Worm (Caenorhabditis elegans): Measurements from ENCODE around the gene famh-136.

The famh-136 gene

DNA sequence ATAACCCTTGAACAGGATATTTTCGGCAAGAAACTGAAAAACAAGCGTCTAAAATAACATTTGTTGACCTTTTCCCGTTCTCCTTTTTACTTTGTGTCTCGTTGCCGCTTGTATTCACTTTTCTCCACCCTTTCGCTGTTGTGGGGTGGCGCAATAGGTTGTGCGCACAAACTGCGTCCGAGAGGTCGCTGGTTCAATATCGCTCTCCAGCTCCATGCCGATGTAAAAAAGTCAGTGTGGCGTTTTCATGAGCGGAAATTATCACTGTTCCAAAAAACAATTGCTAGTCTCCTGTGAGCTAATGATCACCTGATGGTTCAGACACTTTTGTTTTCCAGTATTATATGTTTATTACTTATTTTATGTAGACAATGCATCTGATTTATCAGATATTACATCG, 50.0 kb downstream of the famh-136 start (continued):
- TF ChIP-seq nhr-25 (tag; optimal IDR thresholded peaks at IDR 0.05) (no peak), sma-3 (GFP tag; optimal IDR thresholded peaks at IDR 0.05) (peak; percentile 68), gmeb-1 (tag; optimal IDR thresholded peaks at IDR 0.05) (peak; percentile 80), egl-27 (tag; optimal IDR thresholded peaks at IDR 0.05) (peak; percentile 29), nhr-21 (tag; optimal IDR thresholded peaks at IDR 0.05) (peak; percentile 63), nhr-11 (tag; optimal IDR thresholded peaks at IDR 0.05) (no peak), blmp-1 (tag; optimal IDR thresholded peaks at IDR 0.05; ENCODE audit: insufficient read depth) (no peak), lin-39 (tag; optimal IDR thresholded peaks at IDR 0.05) (no peak), mab-5 (tag; optimal IDR thresholded peaks at IDR 0.05) (no peak), nhr-6 (tag; optimal IDR thresholded peaks at IDR 0.05) (no peak), lin-13 (GFP tag; optimal IDR thresholded peaks at IDR 0.05) (peak; percentile 66)

Data from whole organism, L2 larva.